Fruit fly (Drosophila melanogaster) whole organism, embryonic: ENCODE results near the gene CG9289.

Experiments
- CG17802 ChIP-seq: fragments of 200-800 bp; sonication (Bioruptor generic); optimal IDR thresholded peaks from 2 replicates; lab custom pipeline; 2018; ENCODE audit warnings: missing biosample characterization, mild to moderate bottlenecking, missing genetic modification characterization, moderate library complexity
- CG4360 ChIP-seq: fragments of 200-800 bp; sonication (Bioruptor generic); IDR thresholded peaks from 2 replicates; pipeline ENCODE4 v1.3.6; 2022; ENCODE audit warnings: missing biosample characterization, missing genetic modification characterization
- TFAM ChIP-seq: fragments of 200-800 bp; sonication (Bioruptor generic); optimal IDR thresholded peaks from 2 replicates; lab custom pipeline; 2017; ENCODE audit warnings: missing biosample characterization, missing genetic modification characterization, inconsistent platforms
- al ChIP-seq: fragments of 200-800 bp; sonication (Bioruptor generic); IDR thresholded peaks from 2 replicates; pipeline ENCODE4 v1.3.6; 2022; ENCODE audit warnings: missing biosample characterization, missing genetic modification characterization

- TF ChIP-seq al (no peak), CG4360 (GFP tag; lab: Robert Waterston, UW) (no peak), TFAM (no peak), CG17802 (tag; lab: Kevin White, UChicago) (no peak)
Measured at dm6 chr2L:8678955-8679354, 5.2 kb downstream of the CG9289 start.
